Fruit fly (Drosophila melanogaster) S2 (cell line): ENCODE measurements around the gene Atg2.

Experiments
- CG8478 ChIP-seq: fragments of >200 bp; optimal IDR thresholded peaks from 2 replicates; lab custom pipeline; 2018
- CTCF ChIP-seq, 2 experiments: fragments of >200 bp; optimal IDR thresholded peaks; 2 replicates each; lab custom pipeline; 2018

- TF ChIP-seq CG8478 (lab: Kevin White, UChicago), result no peak
- TF ChIP-seq CTCF (optimal IDR thresholded peaks at IDR 0.05; lab: Kevin White, UChicago), result no peak
Measured at dm6 chr3L:2801376-2801775, 27.2 kb downstream of the Atg2 start.
